Worm (Caenorhabditis elegans) whole organism, L1 larva: ENCODE data around the gene asp-13.

Source experiments
- elt-3 ChIP-seq, 6 experiments: fragments of 150-350 bp in 1 of 6; sonication (generic microtip); optimal IDR thresholded peaks; 2 replicates each; lab custom pipeline; 2017 to 2018; ENCODE audit warnings: missing biosample characterization in 6 of 6, missing genetic modification characterization in 6 of 6, inconsistent platforms in 1 of 6
- fkh-8 ChIP-seq: sonication (generic microtip); optimal IDR thresholded peaks from 2 replicates; lab custom pipeline; 2016; ENCODE audit warnings: mild to moderate bottlenecking, missing genetic modification characterization, missing compliant biosample characterization
- irx-1 ChIP-seq: sonication (generic microtip); optimal IDR thresholded peaks from 2 replicates; lab custom pipeline; 2016; ENCODE audit warnings: missing genetic modification characterization, missing compliant biosample characterization
- lsy-2 ChIP-seq, 2 experiments: fragments of 150-350 bp; optimal IDR thresholded peaks; 2 replicates each; lab custom pipeline; 2014; ENCODE audit warnings: missing biosample characterization in 2 of 2, missing genetic modification characterization in 2 of 2
- nhr-76 ChIP-seq: sonication (generic microtip); optimal IDR thresholded peaks from 2 replicates; lab custom pipeline; 2017; ENCODE audit warnings: missing biosample characterization, missing genetic modification characterization
- nhr-90 ChIP-seq: sonication (generic microtip); optimal IDR thresholded peaks from 2 replicates; lab custom pipeline; 2016; ENCODE audit warnings: mild to moderate bottlenecking, missing genetic modification characterization, missing compliant biosample characterization; ENCODE audit not compliant: poor library complexity
- tlp-1 ChIP-seq: fragments of 150-350 bp; optimal IDR thresholded peaks from 2 replicates; lab custom pipeline; 2014; ENCODE audit warnings: missing biosample characterization, missing genetic modification characterization
- unc-130 ChIP-seq: fragments of 150-350 bp; optimal IDR thresholded peaks from 2 replicates; lab custom pipeline; 2017; ENCODE audit warnings: missing biosample characterization, missing genetic modification characterization, inconsistent platforms

ce11 chrV:8657911-8658310 lies 14.9 kb upstream of the asp-13 start:
- TF ChIP-seq elt-3 (tag; optimal IDR thresholded peaks at IDR 0.05; lab: Kevin White, UChicago) (no peak), nhr-90 (tag; lab: Kevin White, UChicago) (no peak), unc-130 (no peak), irx-1 (no peak), tlp-1 (tag; lab: Kevin White, UChicago) (no peak), fkh-8 (tag; lab: Kevin White, UChicago) (no peak), nhr-76 (tag; lab: Kevin White, UChicago) (no peak), lsy-2 (tag; optimal IDR thresholded peaks at IDR 0.05; lab: Kevin White, UChicago) (no peak)
